Fruit fly (Drosophila melanogaster) S2 (cell line): ENCODE measurements around the gene Acsf3.

ENCODE experiments used
- CG8478 ChIP-seq: fragments of >200 bp; optimal IDR thresholded peaks from 2 replicates; lab custom pipeline; 2018
- CTCF ChIP-seq, 2 experiments: fragments of >200 bp; optimal IDR thresholded peaks; 2 replicates each; lab custom pipeline; 2018

dm6 chrX:7300356-7300721 lies 28.5 kb upstream of the Acsf3 start:
- TF ChIP-seq CG8478 (lab: Kevin White, UChicago) (no peak), CTCF (optimal IDR thresholded peaks at IDR 0.05; lab: Kevin White, UChicago) (no peak)
